Worm (Caenorhabditis elegans) whole organism, dauer: ENCODE results near the gene fipr-6.

ENCODE experiments used
- unc-62 ChIP-seq: sonication (generic microtip); optimal IDR thresholded peaks from 2 replicates; lab custom pipeline; 2017; ENCODE audit warnings: missing biosample characterization, missing genetic modification reagents, missing genetic modification characterization

Gene fipr-6

DNA sequence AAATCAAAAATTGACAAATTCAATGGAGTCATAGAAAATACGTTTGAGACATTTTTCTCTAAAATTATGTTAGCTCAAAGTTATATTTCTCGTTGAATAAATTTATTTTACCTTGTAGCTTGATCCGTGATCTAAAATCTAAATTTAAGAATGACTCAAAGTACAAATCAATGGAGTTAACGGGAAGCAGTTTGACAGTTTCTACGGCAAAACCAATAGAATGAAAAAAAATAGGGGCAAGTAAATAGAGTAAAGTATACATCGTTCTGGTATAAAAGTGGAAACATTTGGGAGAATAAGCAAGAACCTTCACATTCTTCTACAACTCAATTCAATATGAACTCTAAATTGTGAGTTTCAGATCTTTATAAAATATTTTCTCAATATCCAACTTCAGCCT is at the start of gene fipr-6:
Gene fipr-6, plus strand, starts transcription at position 301 of the 400 bp plus-strand sequence.
- no peak for TF ChIP-seq unc-62 (GFP tag; lab: Kevin White, UChicago)

ce11 chrV:10182984-10183383 is 48.0 kb upstream of the fipr-6 start, which contains the start of gene ZK856.4:
TSS of gene ZK856.4 (plus strand) at chrV:10183284.
- no peak for TF ChIP-seq unc-62 (GFP tag; lab: Kevin White, UChicago)

DNA sequence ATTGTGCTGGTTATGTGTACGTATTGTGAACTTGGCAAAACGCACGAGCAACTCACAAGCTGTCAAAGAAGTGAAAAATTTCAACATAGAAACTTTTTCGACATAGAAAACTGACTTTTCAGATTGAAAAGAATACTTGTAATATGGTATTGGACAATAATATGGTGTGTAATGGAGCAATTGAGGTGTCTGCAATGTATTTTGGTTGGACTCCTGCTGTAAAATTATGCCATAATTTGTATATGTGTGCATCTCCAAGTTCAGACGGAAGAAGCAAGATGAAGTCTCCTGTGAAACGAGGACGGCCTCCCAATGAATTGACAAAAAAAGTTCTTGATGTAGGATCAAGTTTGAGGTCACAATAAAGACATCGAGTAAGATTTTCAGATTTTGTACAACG is 47.2 kb upstream of the fipr-6 start:
- no peak for TF ChIP-seq unc-62 (GFP tag; lab: Kevin White, UChicago)

DNA sequence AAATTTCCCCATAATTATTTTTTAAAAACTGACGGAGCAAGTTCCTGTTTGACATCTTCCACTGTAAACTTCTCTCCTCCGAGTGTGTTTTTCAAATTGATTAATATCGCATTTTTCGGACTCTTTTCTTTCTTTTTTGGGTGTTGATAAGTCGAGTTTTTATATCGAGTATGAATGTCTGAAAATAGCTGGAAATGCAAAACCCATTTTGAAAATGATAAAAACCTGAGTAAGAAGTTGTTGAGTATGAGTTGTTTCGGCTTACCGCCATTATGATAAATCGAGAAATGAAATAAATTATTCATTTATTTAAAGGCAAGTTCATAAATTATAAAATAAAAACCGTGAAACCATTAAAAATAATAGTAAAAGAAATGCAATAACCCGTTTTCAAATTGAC is 45.3 kb upstream of the fipr-6 start, which contains the start of gene ZK856.18:
Gene ZK856.18, minus strand, starts transcription at position 289 of the 400 bp plus-strand sequence.
- TF ChIP-seq unc-62 (GFP tag; lab: Kevin White, UChicago) = no peak

DNA sequence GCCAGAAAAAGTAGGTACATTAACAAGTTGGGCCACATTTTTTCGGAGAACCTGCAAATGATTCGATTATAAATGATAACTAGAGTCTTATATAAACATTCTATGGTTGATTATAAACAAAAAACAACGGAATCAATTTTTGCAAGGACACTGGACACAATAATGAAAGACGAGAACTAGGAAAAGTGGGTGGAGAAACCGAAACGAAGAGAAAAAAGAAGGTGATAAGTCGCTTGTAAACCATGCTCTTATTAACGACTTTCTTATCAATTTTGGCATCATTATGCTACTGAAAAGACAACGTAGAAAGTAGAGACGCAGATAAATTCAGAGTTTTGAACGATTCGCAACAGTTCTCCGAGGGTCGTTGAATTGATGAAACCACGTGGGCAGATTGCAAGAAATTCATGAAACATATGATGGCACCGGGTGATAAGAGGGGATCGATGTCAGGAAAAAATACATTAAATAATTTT is 40.9 kb upstream of the fipr-6 start, which contains the start of gene ZK856.5:
Gene ZK856.5, minus strand, starts transcription at position 51 of the 476 bp plus-strand sequence.
- no peak for TF ChIP-seq unc-62 (GFP tag; lab: Kevin White, UChicago)

ce11 chrV:10191242-10191641 is 39.8 kb upstream of the fipr-6 start:
- TF ChIP-seq unc-62 (GFP tag; lab: Kevin White, UChicago) = no peak

- TF ChIP-seq unc-62 (GFP tag; lab: Kevin White, UChicago) = no peak
Observed at ce11 chrV:10198386-10198785, 32.6 kb upstream of the fipr-6 start, which contains the start of gene ZK856.6. TSS of gene ZK856.6 (plus strand) at chrV:10198686.

DNA sequence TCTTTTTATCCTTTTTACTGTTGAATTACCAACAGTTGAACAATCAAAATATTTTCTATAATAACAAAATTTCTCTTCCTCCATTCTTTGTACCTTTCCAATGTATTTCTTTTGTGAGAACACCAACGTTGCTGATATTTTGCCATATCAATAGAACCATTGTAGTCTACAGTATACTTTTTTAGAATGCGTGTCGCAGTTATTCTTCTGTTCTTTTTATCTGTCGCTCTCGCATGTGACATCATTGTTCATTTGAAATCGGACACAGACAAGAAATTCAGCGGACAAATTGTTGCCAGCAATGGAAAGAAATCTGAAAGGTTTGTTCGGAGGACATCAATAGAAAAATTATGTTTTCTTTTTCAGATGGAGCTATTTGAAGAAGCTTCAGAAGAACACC is 29.1 kb upstream of the fipr-6 start, which contains the start of gene ZK856.7:
Gene ZK856.7, plus strand, starts transcription at position 186 of the 400 bp plus-strand sequence.
- TF ChIP-seq unc-62 (GFP tag; lab: Kevin White, UChicago) = no peak

- no peak for TF ChIP-seq unc-62 (GFP tag; lab: Kevin White, UChicago)
Observed at ce11 chrV:10202340-10202739, 28.7 kb upstream of the fipr-6 start.

DNA sequence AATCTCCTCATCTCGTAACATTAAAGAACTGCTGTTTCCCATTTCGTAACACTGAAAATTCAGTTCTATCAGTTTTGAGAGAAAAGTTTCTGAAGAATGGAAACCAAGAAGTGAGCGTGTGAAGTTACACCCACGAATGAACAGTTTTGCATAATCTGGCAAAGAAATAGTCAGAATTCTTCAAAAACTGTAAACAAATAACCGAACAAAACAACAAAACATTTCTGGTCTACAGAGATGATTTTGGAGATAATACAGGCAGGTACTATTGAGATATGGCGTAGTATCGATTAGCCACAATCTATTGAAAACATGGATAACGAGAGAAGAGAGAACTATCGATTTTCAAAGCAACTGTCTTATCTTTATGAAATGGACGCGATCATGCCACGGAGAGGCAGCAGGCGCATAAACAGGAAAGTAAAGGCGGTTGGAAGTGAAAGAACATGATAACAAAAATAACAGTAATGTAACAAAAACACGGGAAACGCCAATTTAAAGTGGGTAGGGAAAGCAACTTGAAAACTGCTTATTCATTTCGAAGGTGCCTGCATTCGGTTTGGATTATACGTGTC is 27.5 kb upstream of the fipr-6 start, which contains the start of gene chpf-1:
Gene chpf-1, minus strand, starts transcription at position 51 of the 575 bp plus-strand sequence.
- no peak for TF ChIP-seq unc-62 (GFP tag; lab: Kevin White, UChicago)

- no peak for TF ChIP-seq unc-62 (GFP tag; lab: Kevin White, UChicago)
Observed at ce11 chrV:10204863-10205338, 26.1 kb upstream of the fipr-6 start, which contains the start of the genes ZK856.19 and ZK856.11. TSS of gene ZK856.19 (minus strand) at chrV:10204913. TSS of gene ZK856.11 (minus strand) at chrV:10204938.

- TF ChIP-seq unc-62 (GFP tag; lab: Kevin White, UChicago) = no peak
Observed at ce11 chrV:10205483-10205882, 25.5 kb upstream of the fipr-6 start, which contains the start of gene ZK856.16. TSS of gene ZK856.16 (minus strand) at chrV:10205583.

DNA sequence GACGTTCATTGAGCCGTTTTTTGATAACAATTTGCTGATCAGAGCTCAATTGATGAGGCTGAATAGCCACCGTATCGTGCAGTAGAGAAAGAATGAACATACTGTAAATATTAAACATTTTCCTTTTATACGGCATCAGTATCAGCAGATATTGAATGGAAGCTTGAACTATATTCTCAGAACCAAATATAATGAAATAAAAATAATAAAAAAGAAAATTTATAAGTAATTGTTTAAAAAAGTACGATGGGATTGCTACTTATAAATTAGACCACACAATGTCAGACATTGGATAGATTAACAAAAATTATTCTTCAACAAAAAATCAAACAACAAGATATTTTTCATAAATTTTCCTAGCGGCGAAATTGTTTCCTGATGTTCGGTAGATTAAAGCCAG is 24.5 kb upstream of the fipr-6 start, which contains the start of gene rpc-25:
Gene rpc-25, minus strand, starts transcription at position 101 of the 400 bp plus-strand sequence.
- no peak for TF ChIP-seq unc-62 (GFP tag; lab: Kevin White, UChicago)

- no peak for TF ChIP-seq unc-62 (GFP tag; lab: Kevin White, UChicago)
Observed at ce11 chrV:10210244-10210643, 20.8 kb upstream of the fipr-6 start, which contains the start of gene tftc-3. TSS of gene tftc-3 (minus strand) at chrV:10210344.

ce11 chrV:10212027-10212426 is 19.0 kb upstream of the fipr-6 start, which contains the start of gene zhit-3:
TSS of gene zhit-3 (minus strand) at chrV:10212127.
- no peak for TF ChIP-seq unc-62 (GFP tag; lab: Kevin White, UChicago)

ce11 chrV:10212627-10213026 is 18.4 kb upstream of the fipr-6 start, which contains the start of gene hpo-40:
TSS of gene hpo-40 (plus strand) at chrV:10212927.
- TF ChIP-seq unc-62 (GFP tag; lab: Kevin White, UChicago) = no peak
